Fruit fly (Drosophila melanogaster) whole organism, embryonic: Measurements from ENCODE around the gene CG13315.

Experiments
- BtbVII ChIP-seq: fragments of 200-800 bp; sonication (Bioruptor generic); optimal IDR thresholded peaks from 3 replicates; lab custom pipeline; 2017; ENCODE audit warnings: missing biosample characterization, mild to moderate bottlenecking, missing genetic modification characterization
- Bteb2 ChIP-seq: fragments of 200-800 bp; sonication (Bioruptor generic); optimal IDR thresholded peaks from 2 replicates; lab custom pipeline; 2016; ENCODE audit warnings: missing biosample characterization, missing genetic modification characterization
- CG10274 ChIP-seq: fragments of 200-800 bp; sonication (Bioruptor generic); optimal IDR thresholded peaks from 3 replicates; lab custom pipeline; 2017; ENCODE audit warnings: missing biosample characterization, mild to moderate bottlenecking, missing genetic modification characterization
- CG11247 ChIP-seq: fragments of 200-800 bp; sonication (Bioruptor generic); IDR thresholded peaks from 2 replicates; pipeline ENCODE4 v1.3.6; 2022; ENCODE audit warnings: missing biosample characterization, missing genetic modification characterization
- CG12942 ChIP-seq: fragments of 200-800 bp; sonication (Bioruptor generic); optimal IDR thresholded peaks from 3 replicates; lab custom pipeline; 2016; ENCODE audit warnings: missing biosample characterization, missing genetic modification characterization
- CG13894 ChIP-seq: fragments of 200-800 bp; sonication (Bioruptor generic); optimal IDR thresholded peaks from 3 replicates; lab custom pipeline; 2018; ENCODE audit warnings: missing biosample characterization, mild to moderate bottlenecking, missing genetic modification characterization, moderate library complexity
- CG14667 ChIP-seq: fragments of 200-800 bp; sonication (Bioruptor generic); IDR thresholded peaks from 2 replicates; pipeline ENCODE4 v1.3.6; 2022; ENCODE audit warnings: missing biosample characterization, missing genetic modification characterization
- CG1792 ChIP-seq: fragments of 200-800 bp; sonication (Bioruptor generic); optimal IDR thresholded peaks from 2 replicates; lab custom pipeline; 2016; ENCODE audit warnings: missing biosample characterization, missing genetic modification characterization
- CG18262 ChIP-seq: fragments of 200-800 bp; optimal IDR thresholded peaks from 3 replicates; lab custom pipeline; 2019; ENCODE audit warnings: missing biosample characterization, mild to moderate bottlenecking, missing genetic modification characterization, moderate library complexity
- CG2199 ChIP-seq: fragments of 200-800 bp; sonication (Bioruptor generic); IDR thresholded peaks from 3 replicates; pipeline ENCODE4 v1.3.6; 2022; ENCODE audit warnings: missing biosample characterization, missing genetic modification characterization
- CG2712 ChIP-seq: fragments of 200-800 bp; optimal IDR thresholded peaks from 3 replicates; lab custom pipeline; 2019; ENCODE audit warnings: missing biosample characterization, mild to moderate bottlenecking, missing genetic modification characterization, moderate library complexity
- CG3838 ChIP-seq: fragments of 200-800 bp; sonication (Bioruptor generic); optimal IDR thresholded peaks from 3 replicates; lab custom pipeline; 2016; ENCODE audit warnings: missing biosample characterization, missing genetic modification characterization
- CG3847 ChIP-seq: fragments of 200-800 bp; sonication (Bioruptor generic); IDR thresholded peaks from 2 replicates; pipeline ENCODE4 v1.3.6; 2022; ENCODE audit warnings: missing biosample characterization, missing genetic modification characterization
- CG6683 ChIP-seq: fragments of 200-800 bp; sonication (Bioruptor generic); optimal IDR thresholded peaks from 2 replicates; lab custom pipeline; 2017; ENCODE audit warnings: missing biosample characterization, mild to moderate bottlenecking, missing genetic modification characterization, missing genetic modification reagents
- CG8478 ChIP-seq: fragments of >200 bp; optimal IDR thresholded peaks from 2 replicates; lab custom pipeline; 2018
- CTCF ChIP-seq: fragments of 200-800 bp; sonication (Bioruptor generic); optimal IDR thresholded peaks from 2 replicates; lab custom pipeline; 2017; ENCODE audit warnings: missing biosample characterization, mild to moderate bottlenecking, missing genetic modification characterization, moderate library complexity
- Gsc ChIP-seq: fragments of 200-800 bp; sonication (Bioruptor generic); IDR thresholded peaks from 2 replicates; pipeline ENCODE4 v1.3.6; 2022; ENCODE audit warnings: missing biosample characterization, missing genetic modification characterization
- HLH54F ChIP-seq: fragments of 200-800 bp; sonication (Bioruptor generic); optimal IDR thresholded peaks from 3 replicates; lab custom pipeline; 2016; ENCODE audit warnings: missing biosample characterization, missing genetic modification characterization
- HmgZ ChIP-seq: fragments of 200-800 bp; sonication (Bioruptor generic); optimal IDR thresholded peaks from 2 replicates; lab custom pipeline; 2018; ENCODE audit warnings: missing biosample characterization, mild to moderate bottlenecking, missing genetic modification characterization
- Hr78 ChIP-seq, 2 experiments: fragments of 200-800 bp in 1 of 2; fragments of >200 bp in 1 of 2; sonication (Bioruptor generic) in 1 of 2; optimal IDR thresholded peaks; 2 replicates each; lab custom pipeline; 2017 to 2019; ENCODE audit warnings: missing biosample characterization in 2 of 2, missing genetic modification characterization in 2 of 2, mild to moderate bottlenecking in 1 of 2, moderate library complexity in 1 of 2
- Med ChIP-seq: fragments of 200-800 bp; sonication (Bioruptor generic); peaks from one replicate; lab custom pipeline; 2016; ENCODE audit warnings: missing biosample characterization, missing genetic modification characterization, mild to moderate bottlenecking, inconsistent platforms, moderate library complexity
- Nf-YB ChIP-seq: fragments of 200-800 bp; sonication (Bioruptor generic); optimal IDR thresholded peaks from 3 replicates; lab custom pipeline; 2019; ENCODE audit warnings: missing biosample characterization, mild to moderate bottlenecking, missing genetic modification characterization, moderate library complexity
- NfI ChIP-seq: fragments of 200-800 bp; sonication (Bioruptor generic); optimal IDR thresholded peaks from 3 replicates; lab custom pipeline; 2018; ENCODE audit warnings: missing biosample characterization, mild to moderate bottlenecking, missing genetic modification characterization, moderate library complexity
- Sox100B ChIP-seq: fragments of 200-800 bp; sonication (Bioruptor generic); optimal IDR thresholded peaks from 3 replicates; lab custom pipeline; 2018; ENCODE audit warnings: missing biosample characterization, mild to moderate bottlenecking, missing genetic modification characterization
- Sry-β ChIP-seq: fragments of 200-800 bp; sonication (Bioruptor generic); optimal IDR thresholded peaks from 2 replicates; lab custom pipeline; 2018; ENCODE audit warnings: missing biosample characterization, mild to moderate bottlenecking, missing genetic modification characterization, moderate library complexity
- Sry-δ ChIP-seq: fragments of 200-800 bp; sonication (Bioruptor generic); optimal IDR thresholded peaks from 2 replicates; lab custom pipeline; 2016; ENCODE audit warnings: missing biosample characterization, missing genetic modification characterization
- chinmo ChIP-seq: fragments of 200-800 bp; sonication (Bioruptor generic); IDR thresholded peaks from 4 replicates; pipeline ENCODE4 v1.3.6; 2022; ENCODE audit warnings: missing biosample characterization, missing genetic modification characterization; ENCODE audit not compliant: partially characterized antibody
- dpn ChIP-seq, 2 experiments: fragments of 200-800 bp; sonication (Bioruptor generic); optimal IDR thresholded peaks; 3 replicates each; lab custom pipeline; 2016; ENCODE audit warnings: missing biosample characterization in 2 of 2, missing genetic modification characterization in 2 of 2
- exex ChIP-seq: fragments of 200-800 bp; sonication (Bioruptor generic); optimal IDR thresholded peaks from 4 replicates; lab custom pipeline; 2018; ENCODE audit warnings: missing biosample characterization, mild to moderate bottlenecking, missing genetic modification characterization, moderate library complexity
- gro ChIP-seq: fragments of 200-800 bp; sonication (Bioruptor generic); optimal IDR thresholded peaks from 2 replicates; lab custom pipeline; 2016; ENCODE audit warnings: missing biosample characterization, missing genetic modification characterization
- ham ChIP-seq: fragments of 200-800 bp; sonication (Bioruptor generic); IDR thresholded peaks from 2 replicates; pipeline ENCODE4 v1.3.6; 2022; ENCODE audit warnings: missing biosample characterization, missing genetic modification characterization
- hbn ChIP-seq: fragments of 200-800 bp; sonication (Bioruptor generic); IDR thresholded peaks from 2 replicates; pipeline ENCODE4 v1.3.6; 2022; ENCODE audit warnings: missing biosample characterization, missing genetic modification characterization; ENCODE audit not compliant: partially characterized antibody
- ind ChIP-seq: fragments of 200-800 bp; sonication (Bioruptor generic); optimal IDR thresholded peaks from 3 replicates; lab custom pipeline; 2016; ENCODE audit warnings: missing biosample characterization, missing genetic modification characterization
- lab ChIP-seq: fragments of 200-800 bp; sonication (Bioruptor generic); optimal IDR thresholded peaks from 3 replicates; lab custom pipeline; 2017; ENCODE audit warnings: missing biosample characterization, missing genetic modification characterization, mild to moderate bottlenecking, moderate library complexity, missing genetic modification reagents
- sc ChIP-seq, 3 experiments: fragments of >200 bp in 2 of 3; fragments of 200-800 bp in 1 of 3; sonication (Bioruptor generic) in 1 of 3; optimal IDR thresholded peaks; 2 replicates in 2 of 3; 3 replicates in 1 of 3; lab custom pipeline; 2017; ENCODE audit warnings: mild to moderate bottlenecking in 1 of 3, missing biosample characterization in 1 of 3, missing genetic modification characterization in 1 of 3, missing genetic modification reagents in 1 of 3
- scrt ChIP-seq: fragments of 200-800 bp; sonication (Bioruptor generic); optimal IDR thresholded peaks from 2 replicates; lab custom pipeline; 2018; ENCODE audit warnings: missing biosample characterization, mild to moderate bottlenecking, missing genetic modification characterization, moderate library complexity
- slbo ChIP-seq: fragments of 200-800 bp; sonication (Bioruptor generic); IDR thresholded peaks from 2 replicates; pipeline ENCODE4 v1.3.6; 2022; ENCODE audit warnings: missing biosample characterization, missing genetic modification characterization
- sr ChIP-seq: fragments of 200-800 bp; sonication (Bioruptor generic); IDR thresholded peaks from 3 replicates; pipeline ENCODE4 v1.3.6; 2022; ENCODE audit warnings: missing biosample characterization, missing genetic modification characterization
- toy ChIP-seq: fragments of 200-800 bp; sonication (Bioruptor generic); IDR thresholded peaks from 2 replicates; pipeline ENCODE4 v1.3.6; 2022; ENCODE audit warnings: missing biosample characterization, missing genetic modification characterization
- trh ChIP-seq: fragments of 200-800 bp; sonication (Bioruptor generic); optimal IDR thresholded peaks from 2 replicates; lab custom pipeline; 2016; ENCODE audit warnings: missing biosample characterization, missing genetic modification characterization
- ttk ChIP-seq: fragments of 200-800 bp; sonication (Bioruptor generic); IDR thresholded peaks from 2 replicates; pipeline ENCODE4 v2.1.2; 2022; ENCODE audit warnings: missing biosample characterization, missing genetic modification characterization
- unc-4 ChIP-seq: fragments of 200-800 bp; sonication (Bioruptor generic); IDR thresholded peaks from 2 replicates; pipeline ENCODE4 v1.3.6; 2022; ENCODE audit warnings: missing biosample characterization, missing genetic modification characterization; ENCODE audit not compliant: partially characterized antibody
- vvl ChIP-seq: fragments of 200-800 bp; sonication (Bioruptor generic); IDR thresholded peaks from 2 replicates; pipeline ENCODE4 v1.3.6; 2022; ENCODE audit warnings: missing biosample characterization, missing genetic modification characterization
- zen ChIP-seq: fragments of 200-800 bp; sonication (Bioruptor generic); optimal IDR thresholded peaks from 3 replicates; lab custom pipeline; 2018; ENCODE audit warnings: missing biosample characterization, mild to moderate bottlenecking, missing genetic modification characterization, moderate library complexity
- zf30C ChIP-seq: fragments of 200-800 bp; sonication (Bioruptor generic); optimal IDR thresholded peaks from 3 replicates; lab custom pipeline; 2018; ENCODE audit warnings: missing biosample characterization, mild to moderate bottlenecking, missing genetic modification characterization

The CG13315 gene

DNA sequence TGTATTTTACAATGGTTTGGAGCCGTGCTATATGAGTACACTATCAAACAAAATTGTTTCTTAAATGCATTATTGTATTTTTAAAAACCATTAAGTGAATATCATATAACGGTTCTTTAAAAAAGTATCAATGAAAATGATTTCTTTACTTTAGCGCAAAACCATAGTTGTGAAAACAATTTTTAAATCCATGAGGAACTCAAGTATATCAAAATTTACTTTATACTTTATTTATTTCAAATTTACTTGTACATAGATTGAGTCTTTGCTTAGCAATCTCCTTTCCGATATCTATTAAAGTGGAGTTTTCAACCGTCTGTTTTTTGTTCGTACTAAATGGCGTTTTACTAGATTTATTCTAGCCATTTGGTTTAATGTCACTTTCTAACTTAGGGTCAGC, 49.6 kb upstream of the CG13315 start, which contains the start of gene Argk2 (continued):
- TF ChIP-seq CG13894 (tag; lab: Kevin White, UChicago) (no peak), CG10274 (GFP tag; lab: Kevin White, UChicago) (no peak), CG6683 (GFP tag; lab: Kevin White, UChicago) (no peak), slbo (GFP tag; lab: Robert Waterston, UW) (peak; percentile 44), trh (no peak), HmgZ (tag; lab: Kevin White, UChicago) (no peak), CG2199 (GFP tag; lab: Robert Waterston, UW) (no peak), CG2712 (tag; lab: Kevin White, UChicago) (peak; percentile 45), ham (GFP tag; lab: Robert Waterston, UW) (no peak), gro (no peak), toy (GFP tag; lab: Robert Waterston, UW) (no peak), Sry-δ (no peak), BtbVII (GFP tag; lab: Kevin White, UChicago) (no peak), Med (no peak), CG11247 (GFP tag; lab: Robert Waterston, UW) (no peak), CG1792 (GFP tag; lab: Kevin White, UChicago) (no peak), sr (GFP tag; lab: Robert Waterston, UW) (no peak), Sry-β (GFP tag; lab: Kevin White, UChicago) (no peak), CG14667 (no peak), unc-4 (no peak), Bteb2 (no peak), CTCF (GFP tag; lab: Kevin White, UChicago) (peak; percentile 84), Nf-YB (GFP tag; lab: Kevin White, UChicago) (no peak), NfI (GFP tag; lab: Kevin White, UChicago) (no peak), exex (tag; lab: Kevin White, UChicago) (no peak), hbn (GFP tag; lab: Robert Waterston, UW) (no peak), ttk (no peak), CG12942 (GFP tag; lab: Kevin White, UChicago) (no peak), CG3838 (GFP tag; lab: Kevin White, UChicago) (no peak), CG3847 (no peak), chinmo (no peak), ind (GFP tag; lab: Kevin White, UChicago) (no peak), Hr78 (GFP tag; optimal IDR thresholded peaks at IDR 0.05; lab: Kevin White, UChicago) (no peak), Gsc (no peak), zf30C (GFP tag; lab: Kevin White, UChicago) (no peak), HLH54F (GFP tag; lab: Kevin White, UChicago) (no peak), vvl (GFP tag; lab: Robert Waterston, UW) (peak; percentile 40; the same call in 1 of the 2 replicates), sc (optimal IDR thresholded peaks at IDR 0.05; lab: Kevin White, UChicago) (no peak), sc (GFP tag; optimal IDR thresholded peaks at IDR 0.05; lab: Kevin White, UChicago) (no peak), Sox100B (GFP tag; lab: Kevin White, UChicago) (no peak), CG8478 (peak; percentile 87), scrt (GFP tag; lab: Kevin White, UChicago) (no peak), lab (GFP tag; lab: Kevin White, UChicago) (no peak), CG18262 (peak; percentile 8), dpn (GFP tag; optimal IDR thresholded peaks at IDR 0.05; lab: Kevin White, UChicago) (no peak), zen (tag; lab: Kevin White, UChicago) (peak; percentile 1)
